Fruit fly (Drosophila melanogaster): Measurements from ENCODE around the gene CG6163.
A peak's percentile ranks its signal among the peaks of the same experiment; 100 is the strongest.

DNA sequence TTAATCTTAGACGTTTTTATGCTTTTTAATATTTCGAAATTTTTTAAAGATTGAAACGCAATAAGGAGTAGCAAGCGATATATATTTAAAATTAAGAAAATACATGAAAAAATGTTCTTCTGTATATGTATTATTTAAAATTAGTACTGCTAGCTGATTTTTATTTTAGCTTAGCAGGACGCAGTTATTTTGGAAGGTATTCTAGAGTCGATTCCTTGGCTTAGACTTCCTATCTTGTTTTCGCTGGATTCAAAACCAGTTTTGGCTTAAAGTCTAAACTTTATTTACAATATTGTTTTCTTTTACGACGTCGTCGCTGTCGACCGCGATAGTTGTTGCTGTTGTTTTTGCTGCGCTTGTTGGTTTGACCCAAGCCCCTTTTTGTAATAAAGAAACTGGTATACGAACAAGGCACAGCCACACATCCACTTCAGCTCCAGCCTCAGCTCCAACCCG lies 35.6 kb downstream of the CG6163 start:
- peak; percentile 62 for TF ChIP-seq pan (optimal IDR thresholded peaks at IDR 0.05)
- TF ChIP-seq dl (GFP tag; optimal IDR thresholded peaks at IDR 0.05; ENCODE audit: insufficient read depth in 1 of 2, partially characterized antibody in 2 of 2) = no peak
- TF ChIP-seq jim (GFP tag; optimal IDR thresholded peaks at IDR 0.05) = no peak
- TF ChIP-seq fru (GFP tag; optimal IDR thresholded peaks at IDR 0.05) = peak; percentile 12
- no peak for TF ChIP-seq CrebA (GFP tag; optimal IDR thresholded peaks at IDR 0.05; ENCODE audit: borderline replicate concordance)
- peak; percentile 79 for TF ChIP-seq woc (GFP tag; optimal IDR thresholded peaks at IDR 0.05)
- no peak for TF ChIP-seq Abd-B (GFP tag; optimal IDR thresholded peaks at IDR 0.05)
- TF ChIP-seq sv (GFP tag; optimal IDR thresholded peaks at IDR 0.05) = no peak
- peak; percentile 64 for TF ChIP-seq brk (GFP tag; optimal IDR thresholded peaks at IDR 0.05)
- TF ChIP-seq foxo (GFP tag; optimal IDR thresholded peaks at IDR 0.05) = peak in 1 of 2 experiments; percentile 75
- peak; percentile 15 for TF ChIP-seq Hnf4 (GFP tag; optimal IDR thresholded peaks at IDR 0.05)
- TF ChIP-seq lola (GFP tag; optimal IDR thresholded peaks at IDR 0.05) = no peak
- no peak for TF ChIP-seq usp (GFP tag; optimal IDR thresholded peaks at IDR 0.05)

Data from whole organism, wandering third instar larva.